Worm (Caenorhabditis elegans) whole organism, young adult: ENCODE data around the gene C28G1.10.
A peak's percentile ranks its signal among the peaks of the same experiment; 100 is the strongest.

Source experiments
- B0261.1 ChIP-seq: sonication (generic microtip); optimal IDR thresholded peaks from 2 replicates; lab custom pipeline; 2016; ENCODE audit warnings: mild to moderate bottlenecking, missing genetic modification characterization, moderate library complexity, missing compliant biosample characterization
- F23B12.7 ChIP-seq: sonication (generic microtip); optimal IDR thresholded peaks from 2 replicates; lab custom pipeline; 2017; ENCODE audit warnings: missing genetic modification characterization, mild to moderate bottlenecking, missing compliant biosample characterization, antibody characterized with exemption, moderate library complexity; ENCODE audit not compliant: insufficient read depth
- F57A8.1 ChIP-seq: fragments of 200-800 bp; sonication (Bioruptor generic); optimal IDR thresholded peaks from 2 replicates; lab custom pipeline; 2018; ENCODE audit warnings: mild to moderate bottlenecking, missing genetic modification characterization, moderate library complexity, missing compliant biosample characterization
- T07F8.4 ChIP-seq: sonication (generic microtip); optimal IDR thresholded peaks from 2 replicates; lab custom pipeline; 2016; ENCODE audit warnings: mild to moderate bottlenecking, missing genetic modification characterization, moderate library complexity, missing compliant biosample characterization
- Y53F4B.3 ChIP-seq: fragments of 200-800 bp; sonication (Bioruptor generic); IDR thresholded peaks from 2 replicates; pipeline ENCODE4 v1.3.6; 2022; ENCODE audit warnings: missing genetic modification reagents, missing genetic modification characterization, missing compliant biosample characterization
- ZK185.1 ChIP-seq: sonication (generic microtip); optimal IDR thresholded peaks from 2 replicates; lab custom pipeline; 2016; ENCODE audit warnings: mild to moderate bottlenecking, missing genetic modification characterization, missing compliant biosample characterization; ENCODE audit not compliant: poor library complexity, severe bottlenecking
- attf-5 ChIP-seq: fragments of 200-800 bp; sonication (Bioruptor generic); optimal IDR thresholded peaks from 2 replicates; lab custom pipeline; 2018; ENCODE audit warnings: mild to moderate bottlenecking, missing genetic modification characterization, missing compliant biosample characterization
- attf-6 ChIP-seq: fragments of 200-800 bp; sonication (Bioruptor generic); IDR thresholded peaks from 2 replicates; pipeline ENCODE4 v1.3.6; 2022; ENCODE audit warnings: missing genetic modification reagents, missing genetic modification characterization, missing compliant biosample characterization
- bed-1 ChIP-seq: fragments of 200-800 bp; sonication (Bioruptor generic); IDR thresholded peaks from 2 replicates; pipeline ENCODE4 v1.3.6; 2022; ENCODE audit warnings: missing genetic modification reagents, missing genetic modification characterization, missing compliant biosample characterization
- cebp-2 ChIP-seq: fragments of 200-800 bp; sonication (Bioruptor generic); IDR thresholded peaks from 2 replicates; pipeline ENCODE4 v1.3.6; 2022; ENCODE audit warnings: missing genetic modification characterization, missing compliant biosample characterization
- ceh-40 ChIP-seq: fragments of 200-800 bp; sonication (Bioruptor generic); IDR thresholded peaks from 2 replicates; pipeline ENCODE4 v1.3.6; 2022; ENCODE audit warnings: missing genetic modification characterization, missing compliant biosample characterization
- die-1 ChIP-seq: sonication (generic microtip); optimal IDR thresholded peaks from 2 replicates; lab custom pipeline; 2016; ENCODE audit warnings: missing genotype, mild to moderate bottlenecking, missing genetic modification characterization, missing compliant biosample characterization
- dox-1 ChIP-seq: fragments of 200-800 bp; sonication (Bioruptor generic); IDR thresholded peaks from 2 replicates; pipeline ENCODE4 v1.3.6; 2022; ENCODE audit warnings: missing genetic modification reagents, missing genetic modification characterization, missing compliant biosample characterization
- dpff-1 ChIP-seq: sonication (generic microtip); optimal IDR thresholded peaks from 2 replicates; lab custom pipeline; 2017; ENCODE audit warnings: mild to moderate bottlenecking, missing genetic modification characterization, missing compliant biosample characterization
- him-1 ChIP-seq: sonication (generic microtip); optimal IDR thresholded peaks from 2 replicates; lab custom pipeline; 2016; ENCODE audit warnings: missing genotype, missing genetic modification reagents, missing genetic modification characterization, missing compliant biosample characterization
- hmg-20 ChIP-seq: fragments of 200-800 bp; sonication (Bioruptor generic); IDR thresholded peaks from 2 replicates; pipeline ENCODE4 v1.3.6; 2022; ENCODE audit warnings: missing genetic modification reagents, missing genetic modification characterization, missing compliant biosample characterization
- lag-1 ChIP-seq: fragments of 200-800 bp; sonication (Bioruptor generic); IDR thresholded peaks from 2 replicates; pipeline ENCODE4 v1.3.6; 2022; ENCODE audit warnings: missing genetic modification reagents, missing genetic modification characterization, missing compliant biosample characterization
- lin-35 ChIP-seq, 3 experiments: fragments of 150-350 bp in 2 of 3; sonication (generic microtip) in 1 of 3; optimal IDR thresholded peaks; 2 replicates each; lab custom pipeline; 2014 to 2018; ENCODE audit warnings: missing biosample characterization in 3 of 3, missing genetic modification characterization in 3 of 3, missing genetic modification reagents in 3 of 3
- lin-40 ChIP-seq: sonication (generic microtip); optimal IDR thresholded peaks from 2 replicates; lab custom pipeline; 2016; ENCODE audit warnings: missing genetic modification characterization, mild to moderate bottlenecking, missing compliant biosample characterization, missing genotype, missing genetic modification reagents
- lsl-1 ChIP-seq: fragments of 200-800 bp; sonication (Bioruptor generic); optimal IDR thresholded peaks from 2 replicates; lab custom pipeline; 2018; ENCODE audit warnings: mild to moderate bottlenecking, missing genetic modification characterization, moderate library complexity, missing compliant biosample characterization
- madf-10 ChIP-seq: sonication (generic microtip); optimal IDR thresholded peaks from 2 replicates; lab custom pipeline; 2016; ENCODE audit warnings: mild to moderate bottlenecking, missing genetic modification characterization, missing compliant biosample characterization
- madf-6 ChIP-seq: fragments of 200-800 bp; sonication (Bioruptor generic); IDR thresholded peaks from 2 replicates; pipeline ENCODE4 v1.3.6; 2022; ENCODE audit warnings: missing genetic modification reagents, missing genetic modification characterization, missing compliant biosample characterization
- mel-28 ChIP-seq: sonication (generic microtip); optimal IDR thresholded peaks from 2 replicates; lab custom pipeline; 2016; ENCODE audit warnings: borderline replicate concordance, mild to moderate bottlenecking, missing genetic modification characterization, missing compliant biosample characterization
- mes-4 ChIP-seq: sonication (generic microtip); optimal IDR thresholded peaks from 2 replicates; lab custom pipeline; 2016; ENCODE audit warnings: missing genotype, missing genetic modification characterization, missing compliant biosample characterization
- mxl-1 ChIP-seq: sonication (generic microtip); optimal IDR thresholded peaks from 2 replicates; lab custom pipeline; 2016; ENCODE audit warnings: missing genetic modification characterization, missing compliant biosample characterization
- nfya-2 ChIP-seq: fragments of 200-800 bp; sonication (Bioruptor generic); IDR thresholded peaks from 2 replicates; pipeline ENCODE4 v1.3.6; 2022; ENCODE audit warnings: missing genetic modification reagents, missing genetic modification characterization, missing compliant biosample characterization
- nfyb-1 ChIP-seq: fragments of 200-800 bp; sonication (Bioruptor generic); IDR thresholded peaks from 2 replicates; pipeline ENCODE4 v1.3.6; 2022; ENCODE audit warnings: missing genetic modification reagents, missing genetic modification characterization, missing compliant biosample characterization
- nhr-120 ChIP-seq: fragments of 200-800 bp; sonication (Bioruptor generic); IDR thresholded peaks from 2 replicates; pipeline ENCODE4 v1.3.6; 2022; ENCODE audit warnings: missing genetic modification characterization, missing compliant biosample characterization
- nhr-179 ChIP-seq: sonication (generic microtip); optimal IDR thresholded peaks from 2 replicates; lab custom pipeline; 2016; ENCODE audit warnings: mild to moderate bottlenecking, missing genetic modification characterization, missing compliant biosample characterization
- nhr-27 ChIP-seq: fragments of 200-800 bp; sonication (Bioruptor generic); optimal IDR thresholded peaks from 2 replicates; lab custom pipeline; 2018; ENCODE audit warnings: mild to moderate bottlenecking, missing genetic modification characterization, moderate library complexity, missing compliant biosample characterization
- nhr-90 ChIP-seq: sonication (generic microtip); optimal IDR thresholded peaks from 2 replicates; lab custom pipeline; 2016; ENCODE audit warnings: missing genotype, mild to moderate bottlenecking, missing genetic modification characterization, missing compliant biosample characterization
- pbrm-1 ChIP-seq: fragments of 200-800 bp; sonication (Bioruptor generic); IDR thresholded peaks from 2 replicates; pipeline ENCODE4 v1.3.6; 2022; ENCODE audit warnings: missing genetic modification reagents, missing genetic modification characterization, missing compliant biosample characterization
- rec-8 ChIP-seq, 2 experiments: sonication (generic microtip); optimal IDR thresholded peaks; 2 replicates each; lab custom pipeline; 2016; ENCODE audit warnings: mild to moderate bottlenecking in 2 of 2, missing genetic modification characterization in 2 of 2, missing genetic modification reagents in 2 of 2, missing genotype in 2 of 2, missing biosample characterization in 1 of 2, missing compliant biosample characterization in 1 of 2, moderate library complexity in 1 of 2
- rpc-1 ChIP-seq, 2 experiments: fragments of 150-350 bp in 1 of 2; sonication (generic microtip) in 1 of 2; optimal IDR thresholded peaks; 2 replicates each; lab custom pipeline; 2014 to 2018; ENCODE audit warnings: missing biosample characterization in 1 of 2, missing genetic modification characterization in 1 of 2, missing genetic modification reagents in 1 of 2, missing genotype in 1 of 2
- sea-2 ChIP-seq: fragments of 200-800 bp; sonication (Bioruptor generic); IDR thresholded peaks from 2 replicates; pipeline ENCODE4 v1.3.6; 2022; ENCODE audit warnings: missing genetic modification characterization, missing compliant biosample characterization
- snpc-1.3 ChIP-seq: sonication (generic microtip); optimal IDR thresholded peaks from 2 replicates; lab custom pipeline; 2017; ENCODE audit warnings: missing genetic modification characterization, mild to moderate bottlenecking, missing compliant biosample characterization, antibody characterized with exemption, moderate library complexity, missing genotype, missing genetic modification reagents; ENCODE audit not compliant: insufficient read depth
- snpc-3.4 ChIP-seq: sonication (generic microtip); optimal IDR thresholded peaks from 2 replicates; lab custom pipeline; 2017; ENCODE audit warnings: missing genetic modification characterization, mild to moderate bottlenecking, missing compliant biosample characterization, antibody characterized with exemption, moderate library complexity, missing genotype, missing genetic modification reagents
- snpc-4 ChIP-seq, 5 experiments: fragments of 150-350 bp in 1 of 5; sonication (generic microtip) in 4 of 5; optimal IDR thresholded peaks; 2 replicates each; lab custom pipeline; 2014 to 2018; ENCODE audit warnings: missing genetic modification characterization in 5 of 5, missing biosample characterization in 3 of 5, antibody characterized with exemption in 2 of 5, mild to moderate bottlenecking in 2 of 5, missing compliant biosample characterization in 2 of 5, missing genotype in 2 of 5, moderate library complexity in 2 of 5, missing genetic modification reagents in 1 of 5
- tbp1 ChIP-seq: fragments of 200-800 bp; sonication (Bioruptor generic); optimal IDR thresholded peaks from 2 replicates; lab custom pipeline; 2018; ENCODE audit warnings: mild to moderate bottlenecking, missing genetic modification characterization, missing compliant biosample characterization
- tlf-1 ChIP-seq: fragments of 200-800 bp; sonication (Bioruptor generic); optimal IDR thresholded peaks from 2 replicates; lab custom pipeline; 2018; ENCODE audit warnings: mild to moderate bottlenecking, missing genetic modification characterization, missing compliant biosample characterization
- zim-3 ChIP-seq: sonication (generic microtip); optimal IDR thresholded peaks from 2 replicates; lab custom pipeline; 2017; ENCODE audit warnings: mild to moderate bottlenecking, missing genetic modification characterization, moderate library complexity, missing compliant biosample characterization
- ztf-18 ChIP-seq: sonication (generic microtip); optimal IDR thresholded peaks from 2 replicates; lab custom pipeline; 2016; ENCODE audit warnings: missing genotype, mild to moderate bottlenecking, missing genetic modification characterization, missing compliant biosample characterization
- ztf-25 ChIP-seq: fragments of 200-800 bp; sonication (Bioruptor generic); IDR thresholded peaks from 2 replicates; pipeline ENCODE4 v1.3.6; 2022; ENCODE audit warnings: missing genetic modification reagents, missing genetic modification characterization, missing compliant biosample characterization
- ztf-26 ChIP-seq: sonication (generic microtip); optimal IDR thresholded peaks from 2 replicates; lab custom pipeline; 2017; ENCODE audit warnings: missing genetic modification characterization, missing compliant biosample characterization
- ztf-3 ChIP-seq: fragments of 200-800 bp; sonication (Bioruptor generic); optimal IDR thresholded peaks from 2 replicates; lab custom pipeline; 2018; ENCODE audit warnings: mild to moderate bottlenecking, missing genetic modification characterization, missing compliant biosample characterization

C28G1.10 gene

ce11 chrX:8846447-8847237 lies at the start of gene C28G1.10:
TSS of gene C28G1.10 (plus strand) at chrX:8847122.
- TF ChIP-seq ZK185.1 (tag; lab: Kevin White, UChicago): no peak
- peak; percentile 18 for TF ChIP-seq ztf-18 (tag; lab: Kevin White, UChicago)
- no peak for TF ChIP-seq madf-6
- TF ChIP-seq die-1: peak; percentile 85
- 0 out of 2 replicates have a peak, but pooled peaks have one; percentile 67 for TF ChIP-seq nhr-120 (GFP tag; lab: Robert Waterston, UW)
- TF ChIP-seq F57A8.1 (GFP tag; lab: Kevin White, UChicago): no peak
- no peak for TF ChIP-seq cebp-2
- peak; percentile 53; the same call in 1 of the 2 replicates for TF ChIP-seq nfyb-1 (GFP tag; lab: Robert Waterston, UW)
- TF ChIP-seq lsl-1 (GFP tag; lab: Kevin White, UChicago): no peak
- 0 out of 2 replicates have a peak, but pooled peaks have one; percentile 15 for TF ChIP-seq lag-1 (GFP tag; lab: Robert Waterston, UW)
- 0 out of 2 replicates have a peak, but pooled peaks have one; percentile 27 for TF ChIP-seq nfya-2 (GFP tag; lab: Robert Waterston, UW)
- no peak for TF ChIP-seq nhr-27 (tag; lab: Kevin White, UChicago)
- TF ChIP-seq ceh-40: peak; percentile 49; the same call in 1 of the 2 replicates
- 0 out of 2 replicates have a peak, but pooled peaks have one; percentile 38 for TF ChIP-seq pbrm-1 (GFP tag; lab: Robert Waterston, UW)
- no peak for TF ChIP-seq F23B12.7
- peak; percentile 62 for TF ChIP-seq nhr-90 (tag; lab: Kevin White, UChicago)
- peak; percentile 25 for TF ChIP-seq attf-5 (GFP tag; lab: Kevin White, UChicago)
- TF ChIP-seq him-1 (tag; lab: Kevin White, UChicago): peak; percentile 43
- no peak for TF ChIP-seq ztf-26 (tag; lab: Kevin White, UChicago)
- TF ChIP-seq lin-35 (GFP tag; optimal IDR thresholded peaks at IDR 0.05; lab: Kevin White, UChicago): no peak
- peak; percentile 27 for TF ChIP-seq T07F8.4 (tag; lab: Kevin White, UChicago)
- peak; percentile 85 for TF ChIP-seq tbp1 (GFP tag; lab: Kevin White, UChicago)
- TF ChIP-seq hmg-20 (GFP tag; lab: Robert Waterston, UW): no peak
- TF ChIP-seq B0261.1 (tag; lab: Kevin White, UChicago): peak; percentile 76
- peak; percentile 29 for TF ChIP-seq Y53F4B.3 (GFP tag; lab: Robert Waterston, UW)
- peak; percentile 49 for TF ChIP-seq snpc-3.4 (tag; lab: Kevin White, UChicago)
- no peak for TF ChIP-seq sea-2 (GFP tag; lab: Robert Waterston, UW)
- no peak for TF ChIP-seq ztf-3 (GFP tag; lab: Kevin White, UChicago)
- peak; percentile 80; the same call in 1 of the 2 replicates for TF ChIP-seq ztf-25
- TF ChIP-seq rec-8 (tag; optimal IDR thresholded peaks at IDR 0.05; lab: Kevin White, UChicago): peak; percentile 17 to 24
- peak; percentile 50 for TF ChIP-seq snpc-1.3 (tag; lab: Kevin White, UChicago)
- peak; percentile 45 for TF ChIP-seq zim-3 (tag; lab: Kevin White, UChicago)
- peak; percentile 23 for TF ChIP-seq lin-40 (tag; lab: Kevin White, UChicago)
- TF ChIP-seq attf-6 (GFP tag; lab: Robert Waterston, UW): peak; percentile 69
- no peak for TF ChIP-seq nhr-179
- TF ChIP-seq rpc-1 (optimal IDR thresholded peaks at IDR 0.05; lab: Kevin White, UChicago): peak; percentile 81
- TF ChIP-seq rpc-1 (tag; optimal IDR thresholded peaks at IDR 0.05; lab: Kevin White, UChicago): peak; percentile 97
- peak; percentile 36 for TF ChIP-seq mxl-1 (tag; lab: Kevin White, UChicago)
- TF ChIP-seq tlf-1 (GFP tag; lab: Kevin White, UChicago): no peak
- peak; percentile 53 for TF ChIP-seq snpc-4 (GFP tag; optimal IDR thresholded peaks at IDR 0.05; lab: Kevin White, UChicago)
- peak in 1 of 4 experiments; percentile 61 for TF ChIP-seq snpc-4 (tag; optimal IDR thresholded peaks at IDR 0.05; lab: Kevin White, UChicago)
- peak; percentile 81; the same call in 1 of the 2 replicates for TF ChIP-seq bed-1 (GFP tag; lab: Robert Waterston, UW)
- no peak for TF ChIP-seq madf-10 (tag; lab: Kevin White, UChicago)
- no peak for TF ChIP-seq mel-28 (tag; lab: Kevin White, UChicago)
- TF ChIP-seq dpff-1: no peak
- TF ChIP-seq dox-1 (GFP tag; lab: Robert Waterston, UW): no peak
- TF ChIP-seq mes-4: no peak
